Worm (Caenorhabditis elegans) whole organism, late embryonic: Measurements from ENCODE around the gene clec-183.

Experiments used
- F13H6.1 ChIP-seq: sonication (generic microtip); optimal IDR thresholded peaks from 2 replicates; lab custom pipeline; 2016; ENCODE audit warnings: missing genetic modification characterization, missing compliant biosample characterization
- K02D7.2 ChIP-seq: sonication (generic microtip); optimal IDR thresholded peaks from 2 replicates; lab custom pipeline; 2017; ENCODE audit warnings: mild to moderate bottlenecking, missing genetic modification characterization, missing compliant biosample characterization
- K09A11.1 ChIP-seq: sonication (generic microtip); optimal IDR thresholded peaks from 2 replicates; lab custom pipeline; 2017; ENCODE audit warnings: antibody characterized with exemption, mild to moderate bottlenecking, missing genetic modification characterization, missing compliant biosample characterization; ENCODE audit not compliant: insufficient read depth
- Y22D7AL.16 ChIP-seq: sonication (generic microtip); optimal IDR thresholded peaks from 2 replicates; lab custom pipeline; 2016; ENCODE audit warnings: missing genetic modification characterization, missing compliant biosample characterization
- ceh-18 ChIP-seq: sonication (generic microtip); optimal IDR thresholded peaks from 2 replicates; lab custom pipeline; 2016; ENCODE audit warnings: missing genetic modification characterization, missing compliant biosample characterization
- ceh-2 ChIP-seq: sonication (generic microtip); optimal IDR thresholded peaks from 2 replicates; lab custom pipeline; 2016; ENCODE audit warnings: missing genotype, missing genetic modification characterization, missing compliant biosample characterization
- ceh-31 ChIP-seq: sonication (generic microtip); optimal IDR thresholded peaks from 2 replicates; lab custom pipeline; 2016; ENCODE audit warnings: missing genetic modification characterization, missing compliant biosample characterization
- ceh-48 ChIP-seq: sonication (generic microtip); optimal IDR thresholded peaks from 2 replicates; lab custom pipeline; 2016; ENCODE audit warnings: missing genetic modification characterization, inconsistent platforms, missing compliant biosample characterization
- che-1 ChIP-seq: sonication (generic microtip); optimal IDR thresholded peaks from 2 replicates; lab custom pipeline; 2016; ENCODE audit warnings: mild to moderate bottlenecking, missing genetic modification characterization, missing compliant biosample characterization
- dmd-4 ChIP-seq: sonication (generic microtip); optimal IDR thresholded peaks from 2 replicates; lab custom pipeline; 2016; ENCODE audit warnings: borderline replicate concordance, missing genetic modification characterization, missing compliant biosample characterization
- elt-2 ChIP-seq: sonication (generic microtip); optimal IDR thresholded peaks from 2 replicates; lab custom pipeline; 2016; ENCODE audit warnings: missing genetic modification reagents, missing genetic modification characterization, missing compliant biosample characterization
- elt-4 ChIP-seq: sonication (generic microtip); optimal IDR thresholded peaks from 2 replicates; lab custom pipeline; 2016; ENCODE audit warnings: missing genetic modification characterization, missing compliant biosample characterization
- eyg-1 ChIP-seq: sonication (generic microtip); optimal IDR thresholded peaks from 2 replicates; lab custom pipeline; 2016; ENCODE audit warnings: missing genotype, missing genetic modification characterization, missing compliant biosample characterization
- fkh-10 ChIP-seq: fragments of 150-350 bp; optimal IDR thresholded peaks from 2 replicates; lab custom pipeline; 2014; ENCODE audit warnings: missing biosample characterization, missing genetic modification reagents, missing genetic modification characterization
- fkh-6 ChIP-seq: sonication (generic microtip); optimal IDR thresholded peaks from 2 replicates; lab custom pipeline; 2016; ENCODE audit warnings: missing genetic modification characterization, missing compliant biosample characterization
- gmeb-2 ChIP-seq: sonication (generic microtip); optimal IDR thresholded peaks from 2 replicates; lab custom pipeline; 2016; ENCODE audit warnings: missing genetic modification characterization, inconsistent platforms, missing compliant biosample characterization
- hlh-15 ChIP-seq: sonication (generic microtip); optimal IDR thresholded peaks from 2 replicates; lab custom pipeline; 2016; ENCODE audit warnings: missing genetic modification characterization, missing compliant biosample characterization
- pag-3 ChIP-seq: sonication (generic microtip); optimal IDR thresholded peaks from 2 replicates; lab custom pipeline; 2016; ENCODE audit warnings: missing compliant biosample characterization, missing genetic modification characterization, borderline replicate concordance
- pat-9 ChIP-seq: fragments of 200-800 bp; sonication (Bioruptor generic); optimal IDR thresholded peaks from 2 replicates; lab custom pipeline; 2018; ENCODE audit warnings: mild to moderate bottlenecking, missing genetic modification characterization, moderate library complexity, missing compliant biosample characterization
- pax-1 ChIP-seq: fragments of 150-350 bp; optimal IDR thresholded peaks from 2 replicates; lab custom pipeline; 2014; ENCODE audit warnings: missing biosample characterization, missing genetic modification characterization
- pqm-1 ChIP-seq: sonication (generic microtip); optimal IDR thresholded peaks from 2 replicates; lab custom pipeline; 2016; ENCODE audit warnings: missing genetic modification characterization, missing compliant biosample characterization
- pros-1 ChIP-seq: fragments of 150-350 bp; optimal IDR thresholded peaks from 2 replicates; lab custom pipeline; 2014; ENCODE audit warnings: missing biosample characterization, missing genetic modification reagents, missing genetic modification characterization
- sox-2 ChIP-seq: fragments of 200-800 bp; sonication (Bioruptor generic); IDR thresholded peaks from 2 replicates; pipeline ENCODE4 v1.3.6; 2022; ENCODE audit warnings: missing genetic modification reagents, missing genetic modification characterization, missing compliant biosample characterization
- syd-9 ChIP-seq: sonication (generic microtip); optimal IDR thresholded peaks from 2 replicates; lab custom pipeline; 2016; ENCODE audit warnings: mild to moderate bottlenecking, missing genetic modification characterization, moderate library complexity, missing compliant biosample characterization
- ttx-3 ChIP-seq: sonication (generic microtip); optimal IDR thresholded peaks from 2 replicates; lab custom pipeline; 2016; ENCODE audit warnings: missing genetic modification reagents, missing genetic modification characterization, missing compliant biosample characterization
- unc-42 ChIP-seq: sonication (generic microtip); optimal IDR thresholded peaks from 2 replicates; lab custom pipeline; 2016; ENCODE audit warnings: missing genotype, missing genetic modification characterization, missing compliant biosample characterization

The clec-183 gene

DNA sequence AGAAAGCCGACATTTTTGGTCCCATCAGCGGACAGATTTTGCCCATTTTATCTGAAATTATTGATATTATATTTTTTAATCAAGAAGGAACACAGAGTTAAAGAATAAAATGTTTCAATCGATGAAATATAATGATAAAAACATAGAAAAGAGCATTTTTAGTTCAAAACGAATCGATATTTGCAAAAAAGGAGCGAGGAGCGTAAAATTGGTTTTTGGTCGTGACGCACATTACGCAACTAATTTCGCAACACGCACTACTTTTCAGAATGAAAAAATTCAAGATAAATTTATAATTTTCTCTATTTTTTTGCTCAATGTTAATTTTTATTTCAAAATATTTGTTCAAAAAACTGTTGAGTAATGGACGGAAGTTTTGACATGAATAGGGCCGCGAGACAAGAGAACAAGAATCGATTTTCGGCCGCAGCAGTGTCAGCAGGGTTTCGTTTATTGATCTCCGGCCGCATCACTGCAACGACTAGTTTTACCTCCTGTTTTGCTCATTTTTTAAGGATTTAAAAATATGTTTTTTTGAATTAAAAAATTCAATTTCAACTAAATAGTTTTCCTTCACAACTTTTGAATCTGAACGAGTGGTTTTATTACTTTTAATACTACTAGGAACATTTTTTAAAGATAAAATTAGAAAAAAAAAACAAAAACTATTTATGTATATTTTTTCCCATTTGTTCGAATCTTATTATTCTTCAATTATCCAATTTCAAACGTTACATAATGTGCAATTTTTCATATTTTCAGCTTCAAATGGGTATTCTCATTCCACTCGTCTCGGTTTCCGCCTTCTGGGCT lies 6.6 kb upstream of the clec-183 start, which contains the start of the genes F49C12.12 and vha-17:
Gene F49C12.12, minus strand, starts transcription at position 51 of the 813 bp plus-strand sequence.
Gene vha-17, plus strand, starts transcription at position 763 of the 813 bp plus-strand sequence.
- TF ChIP-seq fkh-10 (GFP tag; lab: Kevin White, UChicago) (no peak), ceh-31 (tag; lab: Kevin White, UChicago) (no peak), ttx-3 (no peak), syd-9 (tag; lab: Kevin White, UChicago) (no peak), Y22D7AL.16 (tag; lab: Kevin White, UChicago) (no peak), ceh-48 (peak; percentile 61)

DNA sequence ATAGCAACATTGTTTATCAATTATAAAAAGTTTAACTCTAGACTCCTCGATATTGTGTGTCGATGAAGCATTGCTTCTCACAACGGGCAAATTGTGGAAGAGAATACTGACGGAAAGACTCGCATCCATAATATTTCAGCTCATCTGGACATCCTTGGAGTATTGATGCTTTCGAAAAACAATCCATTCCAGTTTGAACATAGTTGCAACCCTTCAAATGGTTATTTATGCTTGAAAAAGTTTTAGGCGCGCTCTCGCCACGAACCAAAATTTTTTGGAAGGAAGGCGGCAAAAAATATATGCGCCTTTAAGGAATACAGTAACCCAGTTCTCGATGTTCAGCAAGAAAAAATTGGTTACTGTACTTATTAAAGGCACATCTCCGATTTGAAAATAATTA lies 5.3 kb upstream of the clec-183 start:
- TF ChIP-seq ceh-18 (tag; lab: Kevin White, UChicago) (no peak), ceh-2 (tag; lab: Kevin White, UChicago) (no peak)
- TF ChIP-seq, all 69 proteins: peak for 0

DNA sequence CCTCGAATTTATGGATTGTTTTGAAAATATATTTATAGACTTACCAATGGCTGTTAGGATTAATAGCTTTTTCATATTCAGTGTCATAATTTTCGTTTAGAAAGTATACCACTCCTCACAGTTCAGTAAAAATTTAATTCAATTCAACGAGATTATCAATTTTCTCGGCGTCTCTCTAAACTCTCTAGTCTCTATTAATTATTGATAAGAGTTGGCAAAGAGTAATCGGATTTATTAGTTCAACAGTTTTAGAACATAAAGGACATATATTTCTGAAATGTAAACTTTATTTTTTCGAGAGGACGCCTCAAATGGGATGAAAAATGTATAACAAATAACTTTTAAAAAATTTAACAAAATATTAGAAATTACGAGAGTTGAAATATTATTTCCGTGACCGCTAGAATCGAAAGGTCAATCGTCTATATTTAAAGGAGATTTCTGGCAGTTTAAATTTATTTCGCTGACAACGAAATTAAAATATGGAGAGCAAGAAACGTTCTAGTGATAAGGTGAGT lies 3.8 kb upstream of the clec-183 start, which contains the start of the genes nspg-11 and F49C12.15:
Gene nspg-11, minus strand, starts transcription at position 101 of the 518 bp plus-strand sequence.
Gene F49C12.15, plus strand, starts transcription at position 468 of the 518 bp plus-strand sequence.
- TF ChIP-seq pax-1 (tag; lab: Kevin White, UChicago) (no peak), ttx-3 (no peak)

DNA sequence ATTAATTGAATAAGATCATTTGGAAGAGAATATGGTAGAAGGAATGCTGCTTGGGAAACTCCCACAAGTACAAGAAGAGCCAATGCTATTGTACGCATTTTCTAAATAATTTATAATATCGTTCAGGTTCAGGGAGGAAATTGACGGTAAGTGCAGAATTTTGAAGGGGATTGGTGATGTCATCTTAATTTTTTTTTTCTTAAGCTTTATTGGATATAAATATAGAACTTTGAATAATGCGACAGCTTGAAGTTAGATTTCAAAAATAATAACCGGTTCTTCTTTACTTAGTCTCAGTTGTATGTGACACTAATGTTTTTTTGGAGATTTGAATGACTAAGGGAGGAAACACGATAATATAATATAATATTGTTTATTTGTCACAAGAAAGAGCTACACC lies 2.9 kb downstream of the clec-183 start, which contains the start of gene nspg-7.1:
Gene nspg-7.1, minus strand, starts transcription at position 101 of the 400 bp plus-strand sequence.
- TF ChIP-seq unc-42 (no peak), pros-1 (tag; lab: Kevin White, UChicago) (no peak), hlh-15 (tag; lab: Kevin White, UChicago) (no peak), F13H6.1 (no peak), che-1 (tag; lab: Kevin White, UChicago) (no peak), sox-2 (GFP tag; lab: Robert Waterston, UW) (no peak), eyg-1 (tag; lab: Kevin White, UChicago) (no peak), pqm-1 (tag; lab: Kevin White, UChicago) (no peak)

DNA sequence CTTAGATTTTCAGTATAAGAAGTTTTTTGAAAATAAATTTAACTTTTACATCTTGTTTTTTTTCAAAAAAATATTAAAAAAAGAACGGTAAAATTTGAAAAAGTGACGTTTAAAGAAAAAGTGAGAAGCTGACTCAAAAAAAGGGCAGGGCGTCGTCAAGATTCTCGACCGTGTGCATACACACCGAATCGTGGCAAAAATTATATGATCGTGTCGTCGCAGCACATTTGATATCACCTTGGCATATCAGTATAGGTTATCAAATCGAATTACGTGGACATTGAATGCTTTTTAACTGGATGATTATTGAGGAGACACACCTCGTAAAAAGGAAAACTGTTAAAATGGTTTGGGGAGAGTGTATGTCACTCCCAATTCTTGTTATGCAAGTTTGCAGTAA lies 5.2 kb downstream of the clec-183 start:
- TF ChIP-seq pag-3 (no peak), elt-2 (tag; lab: Kevin White, UChicago) (peak; percentile 49)

DNA sequence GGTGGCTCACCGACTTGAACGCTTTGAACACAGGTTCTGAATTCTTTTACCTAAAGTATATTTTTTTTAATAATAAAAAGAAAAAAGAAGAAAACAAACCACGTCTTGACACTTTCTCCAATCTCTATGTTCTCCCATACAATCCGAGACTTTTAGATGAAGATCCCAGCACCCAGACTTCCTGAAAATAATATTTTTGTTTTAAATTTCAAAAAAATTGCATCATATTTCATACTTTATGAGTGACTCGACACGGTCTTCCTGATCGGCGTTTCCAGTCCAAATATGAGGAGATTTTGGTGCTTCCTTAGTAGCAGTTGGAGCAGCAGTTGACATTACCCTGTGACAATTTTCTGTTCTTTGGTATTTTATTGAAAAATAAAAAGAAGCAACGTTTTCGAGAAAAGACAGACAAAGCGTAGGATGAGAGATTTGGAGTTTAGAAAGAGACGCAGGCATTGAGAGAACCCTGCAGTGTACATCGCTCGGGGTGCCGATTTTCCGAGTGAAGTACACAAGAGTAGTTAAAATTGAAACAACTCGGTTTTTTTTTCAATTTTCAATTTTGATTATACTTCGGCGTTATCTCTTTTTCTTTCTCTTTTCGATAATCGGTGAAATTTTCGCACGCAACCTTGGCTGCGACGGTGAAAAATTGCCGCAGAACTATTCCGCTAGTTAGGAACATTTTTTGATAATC lies 7.9 kb downstream of the clec-183 start, which contains the start of the genes coa-4 and T20D3.14:
Gene coa-4, minus strand, starts transcription at position 51 of the 700 bp plus-strand sequence.
Gene T20D3.14, minus strand, starts transcription at position 358 of the 700 bp plus-strand sequence.
- TF ChIP-seq dmd-4 (tag; lab: Kevin White, UChicago) (no peak), unc-42 (no peak), K02D7.2 (no peak), K09A11.1 (tag; lab: Kevin White, UChicago) (no peak), gmeb-2 (tag; lab: Kevin White, UChicago) (no peak), elt-4 (tag; lab: Kevin White, UChicago) (no peak), fkh-6 (tag; lab: Kevin White, UChicago) (no peak), pat-9 (tag; lab: Kevin White, UChicago) (no peak), ceh-2 (tag; lab: Kevin White, UChicago) (no peak)
